Fruit fly (Drosophila melanogaster): Measurements from ENCODE around the gene CG15594.

Gene CG15594

dm6 chr3R:6290289-6290688 lies 2.8 kb downstream of the CG15594 start:
- TF ChIP-seq CTCF (optimal IDR thresholded peaks at IDR 0.05) (no peak), CG8478 (optimal IDR thresholded peaks at IDR 0.05) (no peak)

- no peak for TF ChIP-seq CG8478 (optimal IDR thresholded peaks at IDR 0.05)
- no peak for TF ChIP-seq CTCF (optimal IDR thresholded peaks at IDR 0.05)
Measured at dm6 chr3R:6291437-6291836, 3.9 kb downstream of the CG15594 start, which contains the start of gene Osi13. Gene Osi13 (plus strand): TSS chr3R:6291737.

dm6 chr3R:6294046-6294445 lies 6.5 kb downstream of the CG15594 start:
- TF ChIP-seq CG8478 (optimal IDR thresholded peaks at IDR 0.05): no peak
- TF ChIP-seq CTCF (optimal IDR thresholded peaks at IDR 0.05): no peak

dm6 chr3R:6297164-6297563 lies 9.6 kb downstream of the CG15594 start:
- TF ChIP-seq CTCF (optimal IDR thresholded peaks at IDR 0.05) (no peak), CG8478 (optimal IDR thresholded peaks at IDR 0.05) (no peak)

- TF ChIP-seq CG8478 (optimal IDR thresholded peaks at IDR 0.05) (no peak), CTCF (optimal IDR thresholded peaks at IDR 0.05) (no peak)
Measured at dm6 chr3R:6298828-6299227, 11.3 kb downstream of the CG15594 start, which contains the start of gene Osi14. Gene Osi14 (plus strand): TSS chr3R:6299128.

- TF ChIP-seq CG8478 (optimal IDR thresholded peaks at IDR 0.05) (no peak), CTCF (optimal IDR thresholded peaks at IDR 0.05) (no peak)
Measured at dm6 chr3R:6301257-6301839, 13.8 kb downstream of the CG15594 start, which contains the start of gene Osi15. Gene Osi15 (plus strand): TSS chr3R:6301804.

- no peak for TF ChIP-seq CG8478 (optimal IDR thresholded peaks at IDR 0.05)
- no peak for TF ChIP-seq CTCF (optimal IDR thresholded peaks at IDR 0.05)
Measured at dm6 chr3R:6303738-6304137, 16.2 kb downstream of the CG15594 start, which contains the start of gene CG46396. Gene CG46396 (plus strand): TSS chr3R:6304038.

dm6 chr3R:6304947-6305346 lies 17.4 kb downstream of the CG15594 start, which contains the start of gene Osi16:
Gene Osi16 (plus strand): TSS chr3R:6305247.
- TF ChIP-seq CTCF (optimal IDR thresholded peaks at IDR 0.05): no peak
- no peak for TF ChIP-seq CG8478 (optimal IDR thresholded peaks at IDR 0.05)

dm6 chr3R:6306584-6306983 lies 19.1 kb downstream of the CG15594 start, which contains the start of gene CG46026:
Gene CG46026 (plus strand): TSS chr3R:6306884.
- TF ChIP-seq CG8478 (optimal IDR thresholded peaks at IDR 0.05) (no peak), CTCF (optimal IDR thresholded peaks at IDR 0.05) (no peak)

- no peak for TF ChIP-seq CG8478 (optimal IDR thresholded peaks at IDR 0.05)
- TF ChIP-seq CTCF (optimal IDR thresholded peaks at IDR 0.05): no peak
Measured at dm6 chr3R:6309676-6310075, 22.1 kb downstream of the CG15594 start, which contains the start of gene CG31560. Gene CG31560 (plus strand): TSS chr3R:6309976.

dm6 chr3R:6311641-6312259 lies 24.2 kb downstream of the CG15594 start, which contains the start of gene Osi17:
Gene Osi17 (plus strand): TSS chr3R:6311772.
- TF ChIP-seq CG8478 (optimal IDR thresholded peaks at IDR 0.05): no peak
- TF ChIP-seq CTCF (optimal IDR thresholded peaks at IDR 0.05): no peak

dm6 chr3R:6315078-6315477 lies 27.5 kb downstream of the CG15594 start:
- no peak for TF ChIP-seq CTCF (optimal IDR thresholded peaks at IDR 0.05)
- no peak for TF ChIP-seq CG8478 (optimal IDR thresholded peaks at IDR 0.05)

dm6 chr3R:6329774-6330298 lies 42.3 kb downstream of the CG15594 start, which contains the start of gene Osi18:
Gene Osi18 (plus strand): TSS chr3R:6330248.
- TF ChIP-seq CG8478 (optimal IDR thresholded peaks at IDR 0.05): no peak
- no peak for TF ChIP-seq CTCF (optimal IDR thresholded peaks at IDR 0.05)

- TF ChIP-seq CG8478 (optimal IDR thresholded peaks at IDR 0.05) (no peak), CTCF (optimal IDR thresholded peaks at IDR 0.05) (no peak)
Measured at dm6 chr3R:6334906-6335433, 47.4 kb downstream of the CG15594 start, which contains the start of gene Osi19. Gene Osi19 (plus strand): TSS chr3R:6335362.

- TF ChIP-seq CTCF (optimal IDR thresholded peaks at IDR 0.05): no peak
Measured at dm6 chr3R:6337397-6337796, 49.9 kb downstream of the CG15594 start.

All from S2 (cell line).